Fruit fly (Drosophila melanogaster): ENCODE measurements around the gene Sr-CIV.

Sr-CIV gene

DNA sequence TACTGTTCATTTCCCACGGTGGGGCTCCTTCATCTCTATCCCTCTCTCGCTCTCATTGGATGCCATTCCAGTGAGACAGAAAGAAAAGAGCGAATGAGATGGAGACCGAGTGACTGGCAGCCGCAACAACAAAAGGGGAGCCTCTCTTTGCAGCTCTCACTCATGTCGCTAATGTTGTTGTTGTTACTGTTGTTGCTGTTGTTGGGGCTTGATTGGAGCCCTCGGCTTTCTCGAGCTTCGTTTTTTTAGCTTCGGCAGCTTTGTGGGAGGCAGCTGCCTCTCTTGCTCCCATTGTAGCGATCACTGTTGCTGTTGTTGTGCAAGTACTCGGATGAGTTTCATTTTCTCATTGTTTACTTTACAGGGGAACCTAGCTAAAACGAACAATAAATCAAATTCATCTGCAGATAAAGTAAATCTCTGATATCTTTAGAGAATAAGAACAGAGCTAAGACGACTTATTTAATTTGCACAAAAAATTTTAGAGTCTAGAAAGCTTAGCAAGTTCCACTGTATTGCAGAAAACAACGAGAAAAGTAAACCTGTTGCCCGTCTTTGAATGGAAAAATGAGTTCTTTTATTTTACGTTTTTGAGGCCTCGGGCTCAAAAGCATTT lies 10.5 kb upstream of the Sr-CIV start (continued):
- TF ChIP-seq CG1792 (GFP tag; optimal IDR thresholded peaks at IDR 0.05) (no peak), repo (GFP tag; optimal IDR thresholded peaks at IDR 0.05) (peak; percentile 31), CG9727 (GFP tag; optimal IDR thresholded peaks at IDR 0.05) (peak; percentile 11), Jarid2 (GFP tag; optimal IDR thresholded peaks at IDR 0.05) (no peak), bab2 (GFP tag; optimal IDR thresholded peaks at IDR 0.05) (peak; percentile 32), sug (tag; optimal IDR thresholded peaks at IDR 0.05) (no peak), CG8944 (GFP tag; optimal IDR thresholded peaks at IDR 0.05) (peak; percentile 16), chm (GFP tag; IDR thresholded peaks at IDR 0.05) (no peak; the same call in 1 of the 2 replicates), pzg (GFP tag; optimal IDR thresholded peaks at IDR 0.05) (no peak), Sox102F (GFP tag; optimal IDR thresholded peaks at IDR 0.05) (peak; percentile 75), Bdp1 (GFP tag; optimal IDR thresholded peaks at IDR 0.05) (no peak), CG10462 (GFP tag; optimal IDR thresholded peaks at IDR 0.05) (peak; percentile 11), CG9609 (GFP tag; optimal IDR thresholded peaks at IDR 0.05) (peak; percentile 14), crp (GFP tag; optimal IDR thresholded peaks at IDR 0.05) (no peak), sc (optimal IDR thresholded peaks at IDR 0.05) (no peak), sc (GFP tag; optimal IDR thresholded peaks at IDR 0.05) (peak; percentile 5), dati (GFP tag; IDR thresholded peaks at IDR 0.05) (no peak), Spps (tag; optimal IDR thresholded peaks at IDR 0.05) (peak; percentile 27), nerfin-2 (GFP tag; IDR thresholded peaks at IDR 0.05; ENCODE audit: partially characterized antibody) (no peak), seq (GFP tag; IDR thresholded peaks at IDR 0.05) (peak; percentile 41; the same call in 1 of the 2 replicates), gsb (GFP tag; IDR thresholded peaks at IDR 0.05) (no peak), Hey (tag; optimal IDR thresholded peaks at IDR 0.05) (no peak), CG17361 (GFP tag; IDR thresholded peaks at IDR 0.05) (peak; percentile 61), odd (GFP tag; optimal IDR thresholded peaks at IDR 0.05) (no peak), CG17829 (tag; optimal IDR thresholded peaks at IDR 0.05) (peak; percentile 45), D19A (tag; optimal IDR thresholded peaks at IDR 0.05) (peak; percentile 51), CG3838 (GFP tag; optimal IDR thresholded peaks at IDR 0.05) (no peak), tap (tag; optimal IDR thresholded peaks at IDR 0.05) (peak; percentile 33), CG1233 (GFP tag; optimal IDR thresholded peaks at IDR 0.05) (peak; percentile 44), Elba2 (GFP tag; optimal IDR thresholded peaks at IDR 0.05) (no peak), crol (GFP tag; IDR thresholded peaks at IDR 0.05) (no peak; the same call in 1 of the 2 replicates), Ada2b (GFP tag; IDR thresholded peaks at IDR 0.05) (peak; percentile 44; the same call in 1 of the 2 replicates), abd-A (tag; optimal IDR thresholded peaks at IDR 0.05) (no peak), CG18764 (GFP tag; optimal IDR thresholded peaks at IDR 0.05) (peak; percentile 41), tgo (GFP tag; IDR thresholded peaks at IDR 0.05) (no peak; the same call in 2 of the 3 replicates), trem (tag; optimal IDR thresholded peaks at IDR 0.05) (peak; percentile 13), MBD-R2 (GFP tag; IDR thresholded peaks at IDR 0.05) (no peak), ken (GFP tag; IDR thresholded peaks at IDR 0.05) (peak; percentile 60; the same call in 1 of the 3 replicates), Trl (optimal IDR thresholded peaks at IDR 0.05) (peak; percentile 66 to 67), Trl (GFP tag; optimal IDR thresholded peaks at IDR 0.05) (peak; percentile 1), Atf6 (GFP tag; IDR thresholded peaks at IDR 0.05) (peak; percentile 72), al (GFP tag; IDR thresholded peaks at IDR 0.05) (no peak), mirr (GFP tag; optimal IDR thresholded peaks at IDR 0.05) (no peak), CG6272 (GFP tag; IDR thresholded peaks at IDR 0.05) (no peak), CG10959 (GFP tag; IDR thresholded peaks at IDR 0.05) (no peak), NC2β (GFP tag; optimal IDR thresholded peaks at IDR 0.05) (no peak), CG16779 (GFP tag; IDR thresholded peaks at IDR 0.05) (no peak), ash1 (GFP tag; optimal IDR thresholded peaks at IDR 0.05) (no peak), unpg (GFP tag; optimal IDR thresholded peaks at IDR 0.05) (peak; percentile 69), twi (tag; optimal IDR thresholded peaks at IDR 0.05) (no peak), CG4328 (GFP tag; optimal IDR thresholded peaks at IDR 0.05) (no peak), pum (GFP tag; optimal IDR thresholded peaks at IDR 0.05) (peak; percentile 32)

Measured in whole organism, embryonic.